Worm (Caenorhabditis elegans) whole organism, L3 larva: ENCODE data around the gene F20D6.12.

Experiments
- R02D3.7 ChIP-seq: fragments of 150-350 bp; optimal IDR thresholded peaks from 2 replicates; lab custom pipeline; 2014; ENCODE audit warnings: missing biosample characterization, missing genetic modification characterization
- ZK546.5 ChIP-seq: sonication (generic microtip); optimal IDR thresholded peaks from 2 replicates; lab custom pipeline; 2017; ENCODE audit warnings: missing biosample characterization, missing genetic modification characterization
- aly-2 ChIP-seq: fragments of 150-350 bp; optimal IDR thresholded peaks from 2 replicates; lab custom pipeline; 2014; ENCODE audit warnings: missing biosample characterization, missing genetic modification characterization
- ama-1 ChIP-seq: fragments of 150-350 bp; optimal IDR thresholded peaks from 2 replicates; lab custom pipeline; 2018
- ceh-16 ChIP-seq: sonication (generic microtip); optimal IDR thresholded peaks from 2 replicates; lab custom pipeline; 2017; ENCODE audit warnings: missing biosample characterization, missing genetic modification characterization
- ceh-28 ChIP-seq: fragments of 150-350 bp; optimal IDR thresholded peaks from 2 replicates; lab custom pipeline; 2014; ENCODE audit warnings: missing biosample characterization, missing genetic modification reagents, missing genetic modification characterization
- ceh-82 ChIP-seq: fragments of 150-350 bp; optimal IDR thresholded peaks from 2 replicates; lab custom pipeline; 2014; ENCODE audit warnings: missing biosample characterization, missing genetic modification characterization
- ceh-9 ChIP-seq: sonication (generic microtip); optimal IDR thresholded peaks from 2 replicates; lab custom pipeline; 2018; ENCODE audit warnings: missing biosample characterization, missing genetic modification characterization
- daf-12 ChIP-seq: fragments of 150-350 bp; optimal IDR thresholded peaks from 2 replicates; lab custom pipeline; 2014; ENCODE audit warnings: missing biosample characterization, missing genetic modification reagents, missing genetic modification characterization
- egl-27 ChIP-seq: sonication (generic microtip); optimal IDR thresholded peaks from 4 replicates; lab custom pipeline; 2017; ENCODE audit warnings: missing biosample characterization, missing genetic modification reagents, missing genetic modification characterization
- egl-5 ChIP-seq: fragments of 150-350 bp; optimal IDR thresholded peaks from 2 replicates; lab custom pipeline; 2017; ENCODE audit warnings: missing biosample characterization, missing genetic modification reagents, missing genetic modification characterization, inconsistent platforms
- elt-2 ChIP-seq: sonication (generic microtip); optimal IDR thresholded peaks from 2 replicates; lab custom pipeline; 2016; ENCODE audit warnings: missing genetic modification reagents, mild to moderate bottlenecking, missing genetic modification characterization, missing compliant biosample characterization
- elt-3 ChIP-seq, 3 experiments: fragments of 150-350 bp in 1 of 3; sonication (generic microtip) in 2 of 3; optimal IDR thresholded peaks; 2 replicates in 2 of 3; 4 replicates in 1 of 3; lab custom pipeline; 2014 to 2017; ENCODE audit warnings: missing biosample characterization in 3 of 3, missing genetic modification characterization in 3 of 3
- fkh-10 ChIP-seq: sonication (generic microtip); optimal IDR thresholded peaks from 2 replicates; lab custom pipeline; 2017; ENCODE audit warnings: missing biosample characterization, missing genetic modification reagents, missing genetic modification characterization
- fkh-2 ChIP-seq: fragments of 150-350 bp; optimal IDR thresholded peaks from 2 replicates; lab custom pipeline; 2014; ENCODE audit warnings: missing biosample characterization, missing genetic modification reagents, missing genetic modification characterization
- fos-1 ChIP-seq: fragments of 150-350 bp; optimal IDR thresholded peaks from 2 replicates; lab custom pipeline; 2014; ENCODE audit warnings: missing biosample characterization, missing genetic modification characterization
- hmg-11 ChIP-seq: sonication (generic microtip); optimal IDR thresholded peaks from 2 replicates; lab custom pipeline; 2016; ENCODE audit warnings: missing genetic modification characterization, missing compliant biosample characterization
- jun-1 ChIP-seq: fragments of 150-350 bp; optimal IDR thresholded peaks from 2 replicates; lab custom pipeline; 2014; ENCODE audit warnings: missing biosample characterization, missing genetic modification reagents, missing genetic modification characterization
- lin-15B ChIP-seq: fragments of 150-350 bp; optimal IDR thresholded peaks from 2 replicates; lab custom pipeline; 2014; ENCODE audit warnings: missing biosample characterization, missing genetic modification characterization
- lin-39 ChIP-seq: fragments of 150-350 bp; optimal IDR thresholded peaks from 2 replicates; lab custom pipeline; 2018; ENCODE audit warnings: missing biosample characterization, missing genetic modification reagents, missing genetic modification characterization
- lsy-12 ChIP-seq: sonication (generic microtip); optimal IDR thresholded peaks from 2 replicates; lab custom pipeline; 2016; ENCODE audit warnings: mild to moderate bottlenecking, missing genetic modification characterization, missing compliant biosample characterization
- mdl-1 ChIP-seq: fragments of 150-350 bp; optimal IDR thresholded peaks from 2 replicates; lab custom pipeline; 2014; ENCODE audit warnings: missing biosample characterization, missing genetic modification characterization
- mml-1 ChIP-seq: fragments of 150-350 bp; sonication (generic microtip); optimal IDR thresholded peaks from 3 replicates; lab custom pipeline; 2014; ENCODE audit warnings: missing biosample characterization, missing genetic modification characterization
- nfya-1 ChIP-seq: sonication (generic microtip); optimal IDR thresholded peaks from 2 replicates; lab custom pipeline; 2017; ENCODE audit warnings: missing genetic modification characterization, mild to moderate bottlenecking, missing compliant biosample characterization, antibody characterized with exemption, moderate library complexity; ENCODE audit not compliant: insufficient read depth
- nhr-11 ChIP-seq: fragments of 150-350 bp; optimal IDR thresholded peaks from 2 replicates; lab custom pipeline; 2014; ENCODE audit warnings: missing biosample characterization, missing genetic modification characterization
- nhr-23 ChIP-seq: fragments of 150-350 bp; optimal IDR thresholded peaks from 2 replicates; lab custom pipeline; 2014; ENCODE audit warnings: missing biosample characterization, missing genetic modification reagents, missing genetic modification characterization
- nhr-28 ChIP-seq: fragments of 150-350 bp; optimal IDR thresholded peaks from 2 replicates; lab custom pipeline; 2014; ENCODE audit warnings: missing biosample characterization, missing genetic modification characterization
- nhr-43 ChIP-seq: sonication (generic microtip); optimal IDR thresholded peaks from 2 replicates; lab custom pipeline; 2016; ENCODE audit warnings: mild to moderate bottlenecking, missing genetic modification characterization, missing compliant biosample characterization; ENCODE audit not compliant: poor library complexity, severe bottlenecking
- nhr-67 ChIP-seq: fragments of 150-350 bp; optimal IDR thresholded peaks from 2 replicates; lab custom pipeline; 2014; ENCODE audit warnings: missing biosample characterization, missing genetic modification characterization
- nhr-77 ChIP-seq: fragments of 150-350 bp; optimal IDR thresholded peaks from 2 replicates; lab custom pipeline; 2014; ENCODE audit warnings: missing biosample characterization, missing genetic modification characterization
- pha-4 ChIP-seq: fragments of 150-350 bp; optimal IDR thresholded peaks from 2 replicates; lab custom pipeline; 2014; ENCODE audit warnings: missing biosample characterization, missing genetic modification reagents, missing genetic modification characterization
- sea-2 ChIP-seq: fragments of 150-350 bp; sonication (generic microtip); optimal IDR thresholded peaks from 4 replicates; lab custom pipeline; 2014; ENCODE audit warnings: missing biosample characterization, missing genetic modification reagents, missing genetic modification characterization
- skn-1 ChIP-seq: fragments of 150-350 bp; optimal IDR thresholded peaks from 2 replicates; lab custom pipeline; 2014; ENCODE audit warnings: missing biosample characterization, missing genetic modification characterization
- snpc-4 ChIP-seq: fragments of 150-350 bp; optimal IDR thresholded peaks from 2 replicates; lab custom pipeline; 2014; ENCODE audit warnings: missing biosample characterization, missing genetic modification characterization
- tbx-2 ChIP-seq: sonication (generic microtip); optimal IDR thresholded peaks from 2 replicates; lab custom pipeline; 2016; ENCODE audit warnings: mild to moderate bottlenecking, missing genetic modification characterization, missing compliant biosample characterization
- unc-39 ChIP-seq: sonication (generic microtip); optimal IDR thresholded peaks from 4 replicates; lab custom pipeline; 2017; ENCODE audit warnings: missing biosample characterization, missing genetic modification characterization
- unc-62 ChIP-seq: fragments of 150-350 bp; sonication (generic microtip); optimal IDR thresholded peaks from 4 replicates; lab custom pipeline; 2014; ENCODE audit warnings: missing biosample characterization, missing genetic modification reagents, missing genetic modification characterization
- zag-1 ChIP-seq: fragments of 150-350 bp; optimal IDR thresholded peaks from 2 replicates; lab custom pipeline; 2014; ENCODE audit warnings: missing biosample characterization, missing genetic modification characterization
- ztf-11 ChIP-seq: fragments of 150-350 bp; optimal IDR thresholded peaks from 2 replicates; lab custom pipeline; 2014; ENCODE audit warnings: missing biosample characterization, missing genetic modification characterization
- ztf-4 ChIP-seq: fragments of 150-350 bp; optimal IDR thresholded peaks from 2 replicates; lab custom pipeline; 2014; ENCODE audit warnings: missing biosample characterization, missing genetic modification characterization

F20D6.12 gene

ce11 chrV:8178279-8178678 is 11.6 kb downstream of the F20D6.12 start:
- no peak for TF ChIP-seq tbx-2
- no peak for TF ChIP-seq fkh-2
- TF ChIP-seq elt-3 (tag; optimal IDR thresholded peaks at IDR 0.05; lab: Kevin White, UChicago) = no peak
- no peak for TF ChIP-seq nfya-1 (tag; lab: Kevin White, UChicago)
- TF ChIP-seq ceh-16 (tag; lab: Kevin White, UChicago) = no peak
- no peak for TF ChIP-seq egl-5
- TF ChIP-seq ztf-4 (tag; lab: Kevin White, UChicago) = no peak
- TF ChIP-seq R02D3.7 (tag; lab: Kevin White, UChicago) = no peak
- TF ChIP-seq unc-62 (GFP tag; lab: Kevin White, UChicago) = no peak
- no peak for TF ChIP-seq nhr-43 (tag; lab: Kevin White, UChicago)
- TF ChIP-seq jun-1 (tag; lab: Kevin White, UChicago) = no peak
- no peak for TF ChIP-seq hmg-11 (tag; lab: Kevin White, UChicago)
- TF ChIP-seq ZK546.5 (tag; lab: Kevin White, UChicago) = no peak

ce11 chrV:8177349-8177748 is 12.6 kb downstream of the F20D6.12 start, which contains the start of gene F20D6.9:
Gene F20D6.9, minus strand, starts transcription at chrV:8177449.
- no peak for TF ChIP-seq tbx-2
- no peak for TF ChIP-seq nhr-77 (tag; lab: Kevin White, UChicago)
- TF ChIP-seq elt-2 (tag; lab: Kevin White, UChicago) = no peak
- TF ChIP-seq aly-2 (tag; lab: Kevin White, UChicago) = no peak
- TF ChIP-seq skn-1 (tag; lab: Kevin White, UChicago) = no peak
- no peak for TF ChIP-seq egl-27 (tag; lab: Kevin White, UChicago)
- no peak for TF ChIP-seq sea-2 (GFP tag; lab: Kevin White, UChicago)
- no peak for TF ChIP-seq pha-4 (tag; lab: Kevin White, UChicago)
- no peak for TF ChIP-seq lsy-12 (tag; lab: Kevin White, UChicago)
- TF ChIP-seq ztf-11 (tag; lab: Kevin White, UChicago) = no peak
- TF ChIP-seq mdl-1 (tag; lab: Kevin White, UChicago) = no peak
- no peak for TF ChIP-seq jun-1 (tag; lab: Kevin White, UChicago)
- no peak for TF ChIP-seq ceh-16 (tag; lab: Kevin White, UChicago)
- no peak for TF ChIP-seq ztf-4 (tag; lab: Kevin White, UChicago)
- no peak for TF ChIP-seq lin-15B
- no peak for TF ChIP-seq mml-1 (tag; lab: Kevin White, UChicago)
- no peak for TF ChIP-seq lin-39
- no peak for TF ChIP-seq ceh-9 (tag; lab: Kevin White, UChicago)

- TF ChIP-seq ceh-82 (tag; lab: Kevin White, UChicago) (no peak), lin-15B (no peak), unc-62 (GFP tag; lab: Kevin White, UChicago) (no peak), zag-1 (tag; lab: Kevin White, UChicago) (no peak), hmg-11 (tag; lab: Kevin White, UChicago) (no peak), egl-27 (tag; lab: Kevin White, UChicago) (no peak), nhr-67 (no peak), daf-12 (tag; lab: Kevin White, UChicago) (no peak), R02D3.7 (tag; lab: Kevin White, UChicago) (no peak), ZK546.5 (tag; lab: Kevin White, UChicago) (no peak), tbx-2 (no peak), nfya-1 (tag; lab: Kevin White, UChicago) (no peak), snpc-4 (tag; lab: Kevin White, UChicago) (no peak), ceh-9 (tag; lab: Kevin White, UChicago) (no peak), nhr-28 (tag; lab: Kevin White, UChicago) (no peak), ceh-16 (tag; lab: Kevin White, UChicago) (no peak), ama-1 (lab: Kevin White, UChicago) (no peak), ceh-28 (tag; lab: Kevin White, UChicago) (no peak), egl-5 (no peak)
These were observed 18.2 kb downstream of the F20D6.12 start for ce11 chrV:8171688-8172087.

ce11 chrV:8170300-8170699 is 19.6 kb downstream of the F20D6.12 start:
- TF ChIP-seq fkh-10 (no peak), nhr-11 (tag; lab: Kevin White, UChicago) (no peak), nhr-23 (no peak), hmg-11 (tag; lab: Kevin White, UChicago) (no peak), unc-39 (tag; lab: Kevin White, UChicago) (no peak), zag-1 (tag; lab: Kevin White, UChicago) (no peak), ceh-28 (tag; lab: Kevin White, UChicago) (no peak), egl-27 (tag; lab: Kevin White, UChicago) (no peak), daf-12 (tag; lab: Kevin White, UChicago) (no peak), nfya-1 (tag; lab: Kevin White, UChicago) (no peak), lin-39 (no peak), elt-2 (tag; lab: Kevin White, UChicago) (no peak), fos-1 (tag; lab: Kevin White, UChicago) (no peak), jun-1 (tag; lab: Kevin White, UChicago) (no peak), tbx-2 (no peak), ceh-82 (tag; lab: Kevin White, UChicago) (no peak)
